Worm (Caenorhabditis elegans) whole organism, L3 larva: ENCODE results near the gene C02F5.5.

ENCODE experiments used
- ceh-82 ChIP-seq: fragments of 150-350 bp; optimal IDR thresholded peaks from 2 replicates; lab custom pipeline; 2014; ENCODE audit warnings: missing biosample characterization, missing genetic modification characterization
- lin-15B ChIP-seq: fragments of 150-350 bp; optimal IDR thresholded peaks from 2 replicates; lab custom pipeline; 2014; ENCODE audit warnings: missing biosample characterization, missing genetic modification characterization

DNA sequence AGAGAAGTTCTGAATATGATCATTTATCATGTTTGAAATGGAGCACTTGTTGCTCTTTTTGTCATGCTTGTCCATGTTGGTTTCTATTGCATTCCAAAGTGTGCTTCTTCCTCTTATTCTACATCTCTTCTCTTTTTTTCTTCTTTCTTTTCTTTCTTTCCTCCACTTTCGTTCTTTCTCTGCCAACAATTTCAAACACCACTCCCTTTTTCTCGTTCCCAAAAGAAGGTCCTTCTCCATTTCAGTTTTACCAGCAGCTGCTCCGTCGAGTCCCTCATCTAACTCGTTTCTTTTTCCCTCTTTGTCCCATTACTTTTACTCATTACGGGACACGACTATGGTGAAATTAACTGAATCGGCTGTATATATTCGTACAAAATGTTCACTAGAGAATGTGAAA, 19.0 kb downstream of the C02F5.5 start, which contains the start of gene F09G8.5:
- no peak for TF ChIP-seq ceh-82 (tag; lab: Kevin White, UChicago)
- TF ChIP-seq lin-15B (tag; lab: Kevin White, UChicago): no peak
